Fruit fly (Drosophila melanogaster) whole organism, wandering third instar larva: ENCODE measurements around the gene CG4313.
A peak's percentile ranks its signal among the peaks of the same experiment; 100 is the strongest.

Experiments used
- Abd-B ChIP-seq: fragments of >200 bp; optimal IDR thresholded peaks from 2 replicates; lab custom pipeline; 2017; ENCODE audit warnings: missing biosample characterization, missing genetic modification characterization
- Jra ChIP-seq: sonication (Bioruptor generic); optimal IDR thresholded peaks from 2 replicates; lab custom pipeline; 2016; ENCODE audit warnings: missing biosample characterization, missing genetic modification characterization
- Myc ChIP-seq: fragments of >200 bp; optimal IDR thresholded peaks from 2 replicates; lab custom pipeline; 2017
- lola ChIP-seq: fragments of >200 bp; optimal IDR thresholded peaks from 2 replicates; lab custom pipeline; 2017; ENCODE audit warnings: missing biosample characterization, missing genetic modification characterization
- pan ChIP-seq: fragments of >200 bp; optimal IDR thresholded peaks from 2 replicates; lab custom pipeline; 2017
- sage ChIP-seq: fragments of 200-800 bp; sonication (Bioruptor generic); optimal IDR thresholded peaks from 2 replicates; lab custom pipeline; 2016; ENCODE audit warnings: missing biosample characterization, mild to moderate bottlenecking, missing genetic modification characterization
- sv ChIP-seq: fragments of 200-800 bp; sonication (Bioruptor generic); optimal IDR thresholded peaks from 3 replicates; lab custom pipeline; 2016; ENCODE audit warnings: missing biosample characterization, missing genetic modification characterization
- tai ChIP-seq: sonication (Bioruptor generic); optimal IDR thresholded peaks from 2 replicates; lab custom pipeline; 2016; ENCODE audit warnings: missing biosample characterization, missing genetic modification characterization

dm6 chrX:2083109-2083508, 41.4 kb downstream of the CG4313 start:
- TF ChIP-seq sv (GFP tag; lab: Kevin White, UChicago) (peak; percentile 25), Abd-B (GFP tag; lab: Kevin White, UChicago) (no peak), tai (GFP tag; lab: Kevin White, UChicago) (no peak), Myc (lab: Kevin White, UChicago) (no peak), sage (GFP tag; lab: Kevin White, UChicago) (no peak), pan (no peak), lola (GFP tag; lab: Kevin White, UChicago) (no peak), Jra (peak; percentile 44)
